Worm (Caenorhabditis elegans): ENCODE data around the gene K01C8.2.

The K01C8.2 gene

DNA sequence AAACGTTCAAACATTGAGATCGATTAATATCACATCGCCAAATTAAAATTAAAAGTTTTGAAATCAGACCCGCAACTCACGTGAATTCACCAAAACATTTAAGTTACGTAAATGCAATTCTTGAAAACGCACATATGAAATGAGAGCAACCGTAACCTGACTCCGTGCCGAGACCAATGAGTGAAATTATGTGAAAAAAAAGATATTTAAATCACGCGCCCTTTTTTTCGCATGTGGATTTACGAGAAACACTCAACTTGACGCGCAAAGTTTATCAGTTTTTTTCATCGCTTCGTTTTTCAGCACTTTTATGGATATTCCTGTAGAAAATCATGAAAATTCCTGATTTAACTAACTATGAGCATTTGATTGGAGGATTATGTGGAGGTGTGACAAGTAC, 6.8 kb upstream of the K01C8.2 start, which contains the start of the genes gei-14 and slc-25A32 (continued):
- TF ChIP-seq ZK185.1 (tag; optimal IDR thresholded peaks at IDR 0.05; ENCODE audit: poor library complexity, severe bottlenecking) (no peak), B0035.1 (tag; optimal IDR thresholded peaks at IDR 0.05) (no peak), xnd-1 (tag; optimal IDR thresholded peaks at IDR 0.05) (peak; percentile 75)

DNA sequence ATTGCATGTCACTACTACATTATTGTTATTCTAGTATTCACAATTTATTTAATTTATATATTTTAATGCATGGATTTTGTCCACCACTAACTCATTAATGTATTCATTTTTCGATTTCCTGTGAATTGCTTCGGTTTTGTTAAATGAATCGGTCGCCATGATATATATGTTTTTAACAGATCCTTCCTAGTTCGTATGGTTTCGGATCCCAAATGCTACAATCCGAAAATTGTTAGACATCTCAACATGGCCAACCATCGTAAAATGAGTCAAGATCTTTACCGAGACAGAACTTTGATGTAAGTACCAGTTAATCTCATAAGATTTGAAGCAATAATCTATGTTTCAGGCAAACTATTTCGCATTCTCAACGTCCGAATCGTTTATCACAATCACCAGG, 3.8 kb upstream of the K01C8.2 start:
- peak; percentile 44 for TF ChIP-seq xnd-1 (tag; optimal IDR thresholded peaks at IDR 0.05)
- TF ChIP-seq zim-3 (tag; optimal IDR thresholded peaks at IDR 0.05): peak; percentile 3
- TF ChIP-seq F33H1.4 (GFP tag; IDR thresholded peaks at IDR 0.05): peak; percentile 42
- peak; percentile 25 for TF ChIP-seq unc-130 (GFP tag; optimal IDR thresholded peaks at IDR 0.05)
- no peak for TF ChIP-seq efl-1 (GFP tag; optimal IDR thresholded peaks at IDR 0.05)
- peak; percentile 64 for TF ChIP-seq F49E8.2 (tag; optimal IDR thresholded peaks at IDR 0.05; ENCODE audit: insufficient read depth)
- TF ChIP-seq ztf-25 (GFP tag; IDR thresholded peaks at IDR 0.05): no peak
- peak; percentile 47 for TF ChIP-seq tlf-1 (GFP tag; optimal IDR thresholded peaks at IDR 0.05)
- no peak for TF ChIP-seq F57A8.1 (GFP tag; optimal IDR thresholded peaks at IDR 0.05)
- no peak for TF ChIP-seq ztf-3 (GFP tag; optimal IDR thresholded peaks at IDR 0.05)
- no peak for TF ChIP-seq ceh-100 (GFP tag; IDR thresholded peaks at IDR 0.05)
- peak; percentile 29 for TF ChIP-seq athp-1 (tag; optimal IDR thresholded peaks at IDR 0.05)
- peak; percentile 65 for TF ChIP-seq ekl-4 (GFP tag; IDR thresholded peaks at IDR 0.05)
- TF ChIP-seq lin-35 (GFP tag; optimal IDR thresholded peaks at IDR 0.05): no peak
- TF ChIP-seq hrde-1 (tag; optimal IDR thresholded peaks at IDR 0.05; ENCODE audit: borderline replicate concordance): peak; percentile 29
- no peak for TF ChIP-seq F22D6.2 (tag; optimal IDR thresholded peaks at IDR 0.05)
- TF ChIP-seq lin-54 (GFP tag; optimal IDR thresholded peaks at IDR 0.05): peak; percentile 13
- no peak for TF ChIP-seq ama-1 (optimal IDR thresholded peaks at IDR 0.05)
- TF ChIP-seq ama-1 (GFP tag; optimal IDR thresholded peaks at IDR 0.05): peak in 1 of 2 experiments; percentile 2
- peak; percentile 6 for TF ChIP-seq atf-7 (tag; optimal IDR thresholded peaks at IDR 0.05)
- TF ChIP-seq B0336.3 (GFP tag; IDR thresholded peaks at IDR 0.05): peak; percentile 64; the same call in 1 of the 2 replicates
- peak; percentile 65 for TF ChIP-seq madf-6 (GFP tag; IDR thresholded peaks at IDR 0.05)
- no peak for TF ChIP-seq ccch-3 (GFP tag; optimal IDR thresholded peaks at IDR 0.05)
- 0 out of 2 replicates have a peak, but pooled peaks have one; percentile 50 for TF ChIP-seq Y53G8AR.9 (GFP tag; conservative IDR thresholded peaks at IDR 0.05)
- TF ChIP-seq him-1 (tag; optimal IDR thresholded peaks at IDR 0.05): peak; percentile 20
- TF ChIP-seq rcor-1 (GFP tag; IDR thresholded peaks at IDR 0.05): peak; percentile 20; the same call in 1 of the 2 replicates
- no peak for TF ChIP-seq Y53F4B.3 (GFP tag; IDR thresholded peaks at IDR 0.05)

DNA sequence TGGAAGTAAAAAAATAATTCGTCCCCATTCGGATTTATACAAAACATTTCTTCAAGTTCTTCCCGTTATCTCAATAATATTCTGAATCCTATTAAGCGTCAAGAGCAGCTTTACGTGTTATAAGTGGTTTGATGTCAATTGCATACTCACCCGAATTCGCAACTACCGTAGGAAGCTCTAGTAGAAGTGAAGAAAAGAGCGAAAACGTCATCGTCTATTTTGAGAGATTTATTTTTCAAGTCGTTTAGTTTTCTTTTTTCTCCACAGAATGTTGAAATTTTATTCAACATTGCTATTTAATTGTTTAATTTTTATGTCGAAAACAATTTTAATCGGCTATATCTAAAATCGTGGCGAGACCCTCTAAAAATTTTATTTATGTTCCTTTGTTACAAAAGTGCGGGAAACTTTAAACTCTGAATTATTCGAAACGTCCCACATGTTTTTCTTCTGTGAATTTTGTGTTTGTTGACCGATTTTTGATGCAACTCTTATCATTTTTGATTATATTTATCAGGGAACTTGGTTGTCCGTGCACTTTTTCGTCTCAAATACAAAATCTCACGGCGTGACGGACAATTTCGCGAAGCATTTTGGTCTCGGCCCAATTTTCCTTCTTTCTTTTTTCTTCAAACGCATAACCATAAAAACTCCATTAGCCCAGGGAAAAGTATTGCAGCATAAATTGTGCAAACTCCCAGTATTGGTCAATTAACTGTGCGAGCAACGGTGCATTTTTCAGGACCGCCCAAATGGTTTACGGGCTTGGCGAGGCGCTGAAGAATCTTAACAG, 800 bp upstream of the K01C8.2 start, which contains the start of gene tdc-1:
TSS of gene tdc-1 (plus strand) at position 743 of the 793 bp plus-strand sequence.
- no peak for TF ChIP-seq mxl-1 (tag; optimal IDR thresholded peaks at IDR 0.05)
- TF ChIP-seq ccch-3 (GFP tag; optimal IDR thresholded peaks at IDR 0.05): no peak
- no peak for TF ChIP-seq rec-8 (tag; optimal IDR thresholded peaks at IDR 0.05)
- no peak for TF ChIP-seq Y53F4B.3 (GFP tag; IDR thresholded peaks at IDR 0.05)
- no peak for TF ChIP-seq ets-4 (GFP tag; optimal IDR thresholded peaks at IDR 0.05)
- TF ChIP-seq F39B2.1 (GFP tag; IDR thresholded peaks at IDR 0.05): no peak
- no peak for TF ChIP-seq T26A5.8 (tag; optimal IDR thresholded peaks at IDR 0.05)
- TF ChIP-seq attf-5 (GFP tag; optimal IDR thresholded peaks at IDR 0.05): no peak
- TF ChIP-seq cebp-2 (GFP tag; IDR thresholded peaks at IDR 0.05): no peak
- TF ChIP-seq snpc-1.3 (tag; optimal IDR thresholded peaks at IDR 0.05; ENCODE audit: insufficient read depth): peak; percentile 20
- no peak for TF ChIP-seq ceh-27 (GFP tag; optimal IDR thresholded peaks at IDR 0.05)
- TF ChIP-seq rpc-1 (optimal IDR thresholded peaks at IDR 0.05): no peak
- no peak for TF ChIP-seq rpc-1 (tag; optimal IDR thresholded peaks at IDR 0.05)
- TF ChIP-seq hmg-20 (GFP tag; IDR thresholded peaks at IDR 0.05): no peak
- TF ChIP-seq ekl-4 (GFP tag; IDR thresholded peaks at IDR 0.05): no peak
- TF ChIP-seq C17E4.6 (GFP tag; IDR thresholded peaks at IDR 0.05): no peak
- no peak for TF ChIP-seq F57A8.1 (GFP tag; optimal IDR thresholded peaks at IDR 0.05)
- TF ChIP-seq zim-3 (tag; optimal IDR thresholded peaks at IDR 0.05): no peak
- TF ChIP-seq aptf-2 (GFP tag; conservative IDR thresholded peaks at IDR 0.05): no peak
- no peak for TF ChIP-seq F49E8.2 (tag; optimal IDR thresholded peaks at IDR 0.05; ENCODE audit: insufficient read depth)
- no peak for TF ChIP-seq F10E7.11 (tag; optimal IDR thresholded peaks at IDR 0.05)
- TF ChIP-seq zfh-2 (GFP tag; conservative IDR thresholded peaks at IDR 0.05): no peak

Data from whole organism, young adult.